Fruit fly (Drosophila melanogaster): ENCODE results near the gene CG13043.

- TF ChIP-seq dmrt93B (GFP tag; optimal IDR thresholded peaks at IDR 0.05) (no peak), CG9705 (GFP tag; optimal IDR thresholded peaks at IDR 0.05) (no peak), Hnf4 (GFP tag; optimal IDR thresholded peaks at IDR 0.05) (no peak), lola (GFP tag; optimal IDR thresholded peaks at IDR 0.05) (no peak), Mio (GFP tag; optimal IDR thresholded peaks at IDR 0.05) (no peak), dsf (GFP tag; optimal IDR thresholded peaks at IDR 0.05; ENCODE audit: borderline replicate concordance) (no peak), psq (GFP tag; optimal IDR thresholded peaks at IDR 0.05) (no peak), Myc (optimal IDR thresholded peaks at IDR 0.05) (no peak)
Measured at dm6 chr3L:16347914-16348313, 42.2 kb upstream of the CG13043 start, which contains the start of gene mRpS34.

All from whole organism, wandering third instar larva.